Worm (Caenorhabditis elegans): ENCODE results near the gene F56B3.11.

ce11 chrIV:826145-826544 lies 29.8 kb upstream of the F56B3.11 start:
- no peak for TF ChIP-seq cog-1 (tag; optimal IDR thresholded peaks at IDR 0.05)
- TF ChIP-seq ztf-23 (GFP tag; IDR thresholded peaks at IDR 0.05) = no peak
- TF ChIP-seq ref-1 (GFP tag; conservative IDR thresholded peaks at IDR 0.05) = no peak
- TF ChIP-seq flt-1 (GFP tag; IDR thresholded peaks at IDR 0.05) = no peak
- TF ChIP-seq ztf-29 (GFP tag; IDR thresholded peaks at IDR 0.05) = no peak
